Fruit fly (Drosophila melanogaster) S2 (cell line): ENCODE measurements around the gene alphaTub67C.

Source experiments
- CG8478 ChIP-seq: fragments of >200 bp; optimal IDR thresholded peaks from 2 replicates; lab custom pipeline; 2018
- CTCF ChIP-seq, 2 experiments: fragments of >200 bp; optimal IDR thresholded peaks; 2 replicates each; lab custom pipeline; 2018

The alphaTub67C gene

dm6 chr3L:9680968-9681367, at the start of gene alphaTub67C:
TSS of gene alphaTub67C (plus strand) at chr3L:9681268.
- TF ChIP-seq CG8478 (lab: Kevin White, UChicago) (no peak), CTCF (optimal IDR thresholded peaks at IDR 0.05; lab: Kevin White, UChicago) (no peak)

- TF ChIP-seq CG8478 (lab: Kevin White, UChicago) (no peak), CTCF (optimal IDR thresholded peaks at IDR 0.05; lab: Kevin White, UChicago) (no peak)
Observed at dm6 chr3L:9637812-9638211, 43.3 kb upstream of the alphaTub67C start, which contains the start of gene CG8329. TSS of gene CG8329 (plus strand) at chr3L:9638112.

DNA sequence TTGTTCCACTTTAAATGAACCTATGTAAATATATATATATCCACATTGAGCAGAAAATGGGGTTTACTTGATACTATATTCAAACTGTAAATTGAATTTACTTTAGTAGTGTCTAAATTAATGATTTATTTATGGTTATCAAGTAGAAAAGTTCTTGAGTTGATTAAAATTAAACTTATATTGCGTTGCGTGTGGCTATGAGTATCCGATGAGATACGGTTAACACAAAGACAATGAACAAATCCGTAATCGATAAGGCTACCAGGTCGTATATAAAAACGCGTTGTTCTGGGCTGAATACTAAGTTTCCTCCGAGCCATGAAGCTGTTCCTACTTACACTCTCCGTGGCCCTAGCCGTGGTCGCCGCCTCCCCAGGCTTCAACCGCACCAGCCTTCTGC, 42.1 kb upstream of the alphaTub67C start, which contains the start of gene CG18179:
Gene CG18179, plus strand, starts transcription at position 301 of the 400 bp plus-strand sequence.
- TF ChIP-seq CG8478 (lab: Kevin White, UChicago) (no peak), CTCF (optimal IDR thresholded peaks at IDR 0.05; lab: Kevin White, UChicago) (no peak)

DNA sequence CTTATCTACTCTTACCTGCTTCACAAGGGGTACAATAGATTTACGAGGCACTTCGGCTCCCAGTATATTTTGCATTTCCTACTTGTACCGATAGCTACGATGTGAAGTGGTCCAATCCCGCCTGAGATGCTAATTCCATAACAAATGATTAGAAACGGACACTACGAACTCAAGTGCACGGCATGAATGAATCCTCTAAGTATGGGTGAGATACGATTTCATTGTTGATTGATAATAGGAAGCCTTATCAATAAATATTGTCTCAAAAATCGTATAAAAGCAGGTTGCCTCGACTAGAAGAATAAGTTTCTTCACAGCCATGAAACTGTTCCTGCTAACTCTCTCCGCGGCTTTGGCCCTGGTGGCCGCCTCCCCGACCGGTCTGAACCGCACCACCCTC, 40.4 kb upstream of the alphaTub67C start, which contains the start of gene CG18180:
Gene CG18180, plus strand, starts transcription at position 301 of the 400 bp plus-strand sequence.
- TF ChIP-seq CTCF (optimal IDR thresholded peaks at IDR 0.05; lab: Kevin White, UChicago) (no peak), CG8478 (lab: Kevin White, UChicago) (no peak)

DNA sequence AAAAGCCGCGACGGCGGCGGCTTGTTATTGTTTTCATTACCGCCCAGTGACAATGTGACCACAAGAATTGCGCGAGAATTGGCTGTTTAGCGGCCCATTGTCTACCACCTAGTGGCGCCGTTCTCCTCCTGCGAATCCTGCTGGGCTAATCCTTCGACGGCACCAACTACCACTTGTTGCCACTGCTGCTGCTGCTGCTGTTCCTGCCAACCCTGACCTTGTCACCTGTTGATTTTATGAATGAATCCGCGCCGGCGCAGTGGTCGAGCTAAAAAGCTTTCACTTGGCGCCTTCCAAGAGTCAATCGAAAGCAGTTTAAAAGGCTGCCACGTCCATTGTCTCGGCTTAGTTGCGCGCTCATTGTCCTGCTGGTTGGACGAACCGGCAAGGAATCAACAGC, 37.3 kb upstream of the alphaTub67C start, which contains the start of gene CNMaR:
Gene CNMaR, plus strand, starts transcription at position 348 of the 400 bp plus-strand sequence.
- TF ChIP-seq CTCF (optimal IDR thresholded peaks at IDR 0.05; lab: Kevin White, UChicago) (no peak), CG8478 (lab: Kevin White, UChicago) (no peak)

DNA sequence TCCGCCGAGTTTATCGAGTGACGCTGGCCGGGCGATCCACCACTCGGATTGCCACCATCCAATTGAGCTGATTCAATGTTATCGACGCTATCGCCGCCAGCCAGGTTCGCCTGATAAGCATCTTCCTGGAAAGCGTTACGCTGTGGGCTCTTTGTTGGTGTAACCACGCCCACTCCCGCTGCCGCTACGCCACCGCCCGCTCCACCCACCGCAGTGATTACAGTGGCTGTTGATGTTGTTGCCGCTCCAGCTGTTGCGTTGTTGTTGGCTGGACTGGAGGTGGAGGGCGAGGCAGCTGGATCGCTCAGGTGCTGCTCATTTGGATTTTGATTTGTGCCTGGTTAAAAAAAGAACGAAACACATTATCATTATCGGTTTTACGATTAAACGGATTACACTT, 9.7 kb upstream of the alphaTub67C start:
- TF ChIP-seq CTCF (optimal IDR thresholded peaks at IDR 0.05; lab: Kevin White, UChicago) (no peak), CG8478 (lab: Kevin White, UChicago) (no peak)

DNA sequence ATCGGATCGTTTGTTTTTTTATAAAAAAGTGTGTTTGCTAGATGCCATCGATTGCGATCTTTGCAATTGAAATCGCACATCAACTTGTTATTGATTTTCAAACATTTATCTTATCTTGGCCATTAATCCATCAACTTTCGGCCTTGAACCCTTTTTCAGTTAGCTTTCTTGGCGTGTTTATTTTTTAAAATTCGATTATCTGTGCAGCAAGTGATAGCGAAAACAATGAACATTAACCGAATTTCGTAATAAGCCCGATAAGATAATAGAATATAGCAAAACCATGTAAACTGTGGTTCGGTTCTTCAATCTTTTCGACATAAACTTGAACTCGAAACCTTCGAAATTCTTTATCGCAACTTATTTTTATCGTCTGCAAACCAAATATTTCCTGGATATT, 6.8 kb upstream of the alphaTub67C start:
- TF ChIP-seq CG8478 (lab: Kevin White, UChicago) (no peak), CTCF (optimal IDR thresholded peaks at IDR 0.05; lab: Kevin White, UChicago) (no peak)

DNA sequence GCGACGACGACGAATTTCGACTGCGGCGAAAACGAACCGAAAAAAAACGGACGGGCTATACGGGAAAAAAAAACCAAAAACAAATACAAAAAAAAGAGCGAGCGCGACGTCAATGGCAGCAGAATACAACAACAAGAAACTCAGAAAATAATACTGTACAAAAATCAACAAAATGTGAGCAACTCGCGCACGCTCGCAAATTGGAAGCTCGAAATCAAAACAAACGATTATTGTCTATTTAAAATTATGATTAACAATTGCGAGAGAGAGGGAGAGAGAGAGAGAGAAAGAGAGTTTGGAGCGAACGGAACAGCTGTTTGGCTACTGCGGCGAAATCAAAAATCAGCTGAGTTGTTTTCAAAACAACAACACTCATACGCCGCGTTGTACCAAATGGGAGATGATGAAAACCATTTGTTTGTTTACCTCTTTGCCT, 5.5 kb upstream of the alphaTub67C start:
- no peak for TF ChIP-seq CTCF (optimal IDR thresholded peaks at IDR 0.05; lab: Kevin White, UChicago)
- TF ChIP-seq CG8478 (lab: Kevin White, UChicago) = no peak

DNA sequence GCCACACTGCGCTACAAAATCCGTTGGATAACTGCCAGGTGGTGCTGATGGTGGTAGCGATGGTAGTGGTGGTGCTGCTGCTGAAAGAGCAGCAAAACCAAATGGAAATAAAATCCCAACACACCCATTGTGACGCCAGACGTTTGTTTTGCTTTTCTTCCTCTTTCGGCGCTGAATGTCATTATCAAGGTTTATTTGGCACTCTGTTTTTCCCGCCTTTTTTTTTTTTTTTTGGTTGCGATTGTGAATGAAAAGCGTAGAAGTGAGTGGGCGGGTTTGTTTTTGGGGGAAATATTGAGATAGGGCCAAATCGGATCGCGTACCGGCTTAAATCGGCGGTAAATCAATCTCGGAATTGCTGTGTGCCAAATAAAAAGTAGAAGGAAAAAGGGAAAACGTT, 3.8 kb upstream of the alphaTub67C start:
- TF ChIP-seq CG8478 (lab: Kevin White, UChicago) (no peak), CTCF (optimal IDR thresholded peaks at IDR 0.05; lab: Kevin White, UChicago) (no peak)

DNA sequence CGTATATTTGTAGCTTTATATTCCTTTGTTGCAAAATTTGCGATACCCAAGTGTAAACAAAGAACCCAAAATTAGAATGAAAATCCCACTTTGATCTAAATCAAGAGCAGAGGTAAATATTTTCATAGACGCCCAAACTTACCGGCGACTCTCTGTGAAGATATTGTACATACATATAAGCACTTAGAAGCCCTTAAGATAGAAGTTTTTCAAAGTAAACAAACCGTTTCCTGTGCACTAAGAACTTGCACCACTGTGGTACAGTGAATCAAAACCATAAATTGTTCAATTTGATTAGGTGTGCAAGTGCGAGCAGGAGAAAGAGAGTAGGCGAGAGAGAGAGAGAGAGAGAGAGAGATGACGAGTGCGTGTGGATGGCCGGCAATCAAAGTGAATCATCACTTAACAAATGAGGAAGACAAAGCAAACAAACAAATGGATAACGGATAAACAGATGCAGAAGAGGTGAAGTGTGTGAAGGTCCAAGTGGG, 3.0 kb upstream of the alphaTub67C start:
- TF ChIP-seq CTCF (optimal IDR thresholded peaks at IDR 0.05; lab: Kevin White, UChicago) (no peak), CG8478 (lab: Kevin White, UChicago) (no peak)

dm6 chr3L:9678994-9679393, 2.1 kb upstream of the alphaTub67C start, which contains the start of the genes fry and CG16717:
TSS of gene fry (minus strand) at chr3L:9679103.
TSS of gene CG16717 (plus strand) at chr3L:9679201.
- TF ChIP-seq CG8478 (lab: Kevin White, UChicago) (no peak), CTCF (optimal IDR thresholded peaks at IDR 0.05; lab: Kevin White, UChicago) (no peak)

DNA sequence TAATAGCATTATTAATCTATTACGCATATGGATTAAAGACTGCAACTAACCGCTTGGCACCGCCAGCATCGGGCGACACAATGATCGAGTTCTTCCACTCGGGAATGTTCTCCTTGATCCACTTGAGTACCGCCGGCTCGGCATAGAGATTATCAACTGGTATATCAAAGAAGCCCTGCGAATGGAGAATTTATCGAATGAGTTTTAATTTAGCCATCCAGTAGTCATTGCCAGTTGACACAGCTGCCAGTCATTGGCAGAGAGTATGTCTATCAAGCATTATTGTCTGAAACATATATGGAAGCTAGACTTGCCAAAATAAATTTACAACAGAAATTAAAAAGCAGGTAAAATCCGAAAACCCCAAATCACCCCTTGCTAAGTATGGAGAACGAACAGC, 3.8 kb downstream of the alphaTub67C start, which contains the start of gene CG16719:
Gene CG16719, plus strand, starts transcription at position 301 of the 400 bp plus-strand sequence.
- no peak for TF ChIP-seq CG8478 (lab: Kevin White, UChicago)
- no peak for TF ChIP-seq CTCF (optimal IDR thresholded peaks at IDR 0.05; lab: Kevin White, UChicago)

DNA sequence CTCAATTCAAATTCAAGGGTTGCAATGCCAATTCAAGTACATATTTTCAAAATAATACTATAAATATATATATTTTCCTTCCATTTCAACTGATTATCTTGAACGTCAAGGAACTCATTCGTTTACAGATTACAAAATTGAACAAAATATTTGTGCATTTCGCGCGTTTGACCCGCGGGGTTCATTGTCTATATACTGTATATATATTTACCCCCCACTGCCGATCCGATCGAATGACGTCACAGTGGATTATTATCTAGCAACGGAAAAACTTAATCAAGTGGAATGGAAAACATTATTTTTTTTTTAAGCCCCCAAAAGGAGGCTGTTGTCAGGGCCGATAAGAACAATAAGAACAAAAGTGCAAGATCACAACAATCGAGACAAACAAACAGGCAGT, 6.5 kb downstream of the alphaTub67C start:
- TF ChIP-seq CTCF (optimal IDR thresholded peaks at IDR 0.05; lab: Kevin White, UChicago) (no peak), CG8478 (lab: Kevin White, UChicago) (no peak)

dm6 chr3L:9688674-9689073, 7.6 kb downstream of the alphaTub67C start:
- TF ChIP-seq CTCF (optimal IDR thresholded peaks at IDR 0.05; lab: Kevin White, UChicago) (no peak), CG8478 (lab: Kevin White, UChicago) (no peak)

DNA sequence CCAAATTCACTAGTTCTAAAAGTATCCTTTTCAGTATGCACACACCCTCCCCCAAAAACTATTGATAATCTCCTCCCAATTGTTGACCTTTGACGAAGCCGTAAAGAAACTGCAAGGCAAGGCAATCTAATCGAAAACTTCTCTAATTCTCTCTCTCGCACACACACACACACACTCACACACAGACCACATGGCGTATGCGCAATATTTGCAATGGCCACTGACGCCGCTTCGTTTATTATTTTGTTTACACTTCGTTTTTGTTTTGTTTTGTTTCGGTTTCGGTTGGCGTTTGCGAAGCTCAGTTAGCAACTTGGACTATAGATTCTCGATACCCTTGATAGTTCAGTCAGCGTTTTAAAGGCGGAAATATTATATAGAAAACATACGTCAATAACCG, 8.7 kb downstream of the alphaTub67C start:
- no peak for TF ChIP-seq CG8478 (lab: Kevin White, UChicago)
- no peak for TF ChIP-seq CTCF (optimal IDR thresholded peaks at IDR 0.05; lab: Kevin White, UChicago)
